Fruit fly (Drosophila melanogaster): ENCODE results near the gene ush.

dm6 chr2L:496436-496835, 20.4 kb downstream of the ush start:
- no peak for TF ChIP-seq CG13775 (GFP tag; optimal IDR thresholded peaks at IDR 0.05)
- no peak for TF ChIP-seq CG4730 (GFP tag; IDR thresholded peaks at IDR 0.05)
- no peak for TF ChIP-seq crc (GFP tag; optimal IDR thresholded peaks at IDR 0.05)
- no peak for TF ChIP-seq mam (GFP tag; optimal IDR thresholded peaks at IDR 0.05)
- peak; percentile 52; the same call in 1 of the 2 replicates for TF ChIP-seq crol (GFP tag; IDR thresholded peaks at IDR 0.05)
- TF ChIP-seq CG2199 (GFP tag; IDR thresholded peaks at IDR 0.05) = no peak
- TF ChIP-seq Drgx (GFP tag; IDR thresholded peaks at IDR 0.05) = no peak
- TF ChIP-seq CG3065 (GFP tag; optimal IDR thresholded peaks at IDR 0.05) = no peak
- TF ChIP-seq Deaf1 (tag; optimal IDR thresholded peaks at IDR 0.05) = no peak
- TF ChIP-seq CG12104 (GFP tag; optimal IDR thresholded peaks at IDR 0.05) = no peak
- no peak for TF ChIP-seq hth (optimal IDR thresholded peaks at IDR 0.05)

Data from whole organism, embryonic.